Fruit fly (Drosophila melanogaster): ENCODE data around the gene inaF-C.
A peak's percentile ranks its signal among the peaks of the same experiment; 100 is the strongest.

inaF-C gene

dm6 chrX:11678539-11679040 lies 53.0 kb downstream of the inaF-C start, which contains the start of the genes Vlet and bif (continued):
- peak in 1 of 2 experiments; percentile 58 for TF ChIP-seq bsh (GFP tag; optimal IDR thresholded peaks at IDR 0.05)
